Fruit fly (Drosophila melanogaster) whole organism, embryonic: ENCODE measurements around the gene CG12301.

Experiments
- ATbp ChIP-seq: fragments of 200-800 bp; sonication (Bioruptor generic); optimal IDR thresholded peaks from 2 replicates; lab custom pipeline; 2017; ENCODE audit warnings: missing biosample characterization, mild to moderate bottlenecking, missing genetic modification characterization, missing genetic modification reagents
- Abd-B ChIP-seq: fragments of 200-800 bp; sonication (Bioruptor generic); optimal IDR thresholded peaks from 2 replicates; lab custom pipeline; 2018; ENCODE audit warnings: missing biosample characterization, mild to moderate bottlenecking, missing genetic modification characterization, moderate library complexity
- CG14441 ChIP-seq: fragments of 200-800 bp; sonication (Bioruptor generic); IDR thresholded peaks from 2 replicates; pipeline ENCODE4 v1.3.6; 2022; ENCODE audit warnings: missing biosample characterization, missing genetic modification characterization
- CG15011 ChIP-seq: fragments of 200-800 bp; sonication (Bioruptor generic); optimal IDR thresholded peaks from 3 replicates; lab custom pipeline; 2018; ENCODE audit warnings: missing biosample characterization, mild to moderate bottlenecking, missing genetic modification characterization
- CG17361 ChIP-seq: fragments of 200-800 bp; sonication (Bioruptor generic); IDR thresholded peaks from 3 replicates; pipeline ENCODE4 v1.3.6; 2022; ENCODE audit warnings: missing biosample characterization, missing genetic modification characterization
- CG17829 ChIP-seq: fragments of 200-800 bp; optimal IDR thresholded peaks from 2 replicates; lab custom pipeline; 2019; ENCODE audit warnings: missing biosample characterization, mild to moderate bottlenecking, missing genetic modification characterization, moderate library complexity
- CG18599 ChIP-seq: fragments of 200-800 bp; sonication (Bioruptor generic); optimal IDR thresholded peaks from 3 replicates; lab custom pipeline; 2017; ENCODE audit warnings: missing biosample characterization, missing genetic modification characterization, mild to moderate bottlenecking, moderate library complexity, missing genetic modification reagents
- CG2875 ChIP-seq: fragments of 200-800 bp; sonication (Bioruptor generic); optimal IDR thresholded peaks from 2 replicates; lab custom pipeline; 2017; ENCODE audit warnings: missing biosample characterization, mild to moderate bottlenecking, missing genetic modification characterization, missing genetic modification reagents
- CG3281 ChIP-seq: fragments of 200-800 bp; sonication (Bioruptor generic); optimal IDR thresholded peaks from 3 replicates; lab custom pipeline; 2017; ENCODE audit warnings: missing biosample characterization, mild to moderate bottlenecking, missing genetic modification characterization
- CG3995 ChIP-seq: fragments of 200-800 bp; sonication (Bioruptor generic); optimal IDR thresholded peaks from 3 replicates; lab custom pipeline; 2016; ENCODE audit warnings: missing biosample characterization, missing genetic modification characterization
- CG7357 ChIP-seq: fragments of 200-800 bp; sonication (Bioruptor generic); IDR thresholded peaks from 3 replicates; pipeline ENCODE4 v1.3.6; 2022; ENCODE audit warnings: missing biosample characterization, missing genetic modification characterization
- CG8281 ChIP-seq: fragments of 200-800 bp; sonication (Bioruptor generic); optimal IDR thresholded peaks from 2 replicates; lab custom pipeline; 2018; ENCODE audit warnings: missing biosample characterization, mild to moderate bottlenecking, missing genetic modification characterization, moderate library complexity
- CG8388 ChIP-seq: fragments of 200-800 bp; sonication (Bioruptor generic); optimal IDR thresholded peaks from 2 replicates; lab custom pipeline; 2019; ENCODE audit warnings: missing biosample characterization, mild to moderate bottlenecking, missing genetic modification characterization, moderate library complexity
- CG8944 ChIP-seq: fragments of 200-800 bp; sonication (Bioruptor generic); optimal IDR thresholded peaks from 3 replicates; lab custom pipeline; 2016; ENCODE audit warnings: missing biosample characterization, missing genetic modification characterization
- CG9215 ChIP-seq: fragments of 200-800 bp; sonication (Bioruptor generic); IDR thresholded peaks from 2 replicates; pipeline ENCODE4 v1.3.6; 2022; ENCODE audit warnings: missing biosample characterization, missing genetic modification characterization
- CG9609 ChIP-seq: fragments of 200-800 bp; sonication (Bioruptor generic); optimal IDR thresholded peaks from 3 replicates; lab custom pipeline; 2016; ENCODE audit warnings: missing biosample characterization, missing genetic modification characterization
- CG9876 ChIP-seq: fragments of 200-800 bp; sonication (Bioruptor generic); optimal IDR thresholded peaks from 2 replicates; lab custom pipeline; 2016; ENCODE audit warnings: missing biosample characterization, missing genetic modification characterization
- Dll ChIP-seq: fragments of 200-800 bp; sonication (Bioruptor generic); IDR thresholded peaks from 4 replicates; pipeline ENCODE4 v1.3.6; 2022; ENCODE audit warnings: missing biosample characterization, missing genetic modification characterization; ENCODE audit not compliant: partially characterized antibody
- Doc2 ChIP-seq: fragments of 200-800 bp; sonication (Bioruptor generic); IDR thresholded peaks from 2 replicates; pipeline ENCODE4 v1.3.6; 2022; ENCODE audit warnings: missing biosample characterization, missing genetic modification characterization
- Dref ChIP-seq: fragments of 200-800 bp; sonication (Bioruptor generic); IDR thresholded peaks from 2 replicates; pipeline ENCODE4 v1.3.6; 2022; ENCODE audit warnings: missing biosample characterization, missing genetic modification characterization
- E2f2 ChIP-seq: fragments of 200-800 bp; sonication (Bioruptor generic); IDR thresholded peaks from 2 replicates; pipeline ENCODE4 v1.3.6; 2022; ENCODE audit warnings: missing biosample characterization, missing genetic modification characterization
- H2.0 ChIP-seq: fragments of 200-800 bp; sonication (Bioruptor generic); IDR thresholded peaks from 2 replicates; pipeline ENCODE4 v1.3.6; 2022; ENCODE audit warnings: missing biosample characterization, missing genetic modification characterization
- HLH3B ChIP-seq: fragments of 200-800 bp; sonication (Bioruptor generic); IDR thresholded peaks from 2 replicates; pipeline ENCODE4 v1.3.6; 2022; ENCODE audit warnings: missing biosample characterization, missing genetic modification characterization
- Hr3 ChIP-seq: fragments of 200-800 bp; sonication (Bioruptor generic); optimal IDR thresholded peaks from 3 replicates; lab custom pipeline; 2016; ENCODE audit warnings: missing biosample characterization, missing genetic modification characterization
- Hr78 ChIP-seq, 2 experiments: fragments of 200-800 bp in 1 of 2; fragments of >200 bp in 1 of 2; sonication (Bioruptor generic) in 1 of 2; optimal IDR thresholded peaks; 2 replicates each; lab custom pipeline; 2017 to 2019; ENCODE audit warnings: missing biosample characterization in 2 of 2, missing genetic modification characterization in 2 of 2, mild to moderate bottlenecking in 1 of 2, moderate library complexity in 1 of 2
- Pdp1 ChIP-seq, 2 experiments: fragments of 200-800 bp; sonication (Bioruptor generic); optimal IDR thresholded peaks; 3 replicates each; lab custom pipeline; 2016; ENCODE audit warnings: missing biosample characterization in 2 of 2, missing genetic modification characterization in 2 of 2, mild to moderate bottlenecking in 1 of 2, moderate library complexity in 1 of 2
- Rx ChIP-seq: fragments of 200-800 bp; sonication (Bioruptor generic); IDR thresholded peaks from 2 replicates; pipeline ENCODE4 v1.3.6; 2022; ENCODE audit warnings: missing biosample characterization, missing genetic modification characterization
- Spps ChIP-seq: fragments of 200-800 bp; sonication (Bioruptor generic); optimal IDR thresholded peaks from 2 replicates; lab custom pipeline; 2018; ENCODE audit warnings: missing biosample characterization, mild to moderate bottlenecking, missing genetic modification characterization
- Sry-δ ChIP-seq: fragments of 200-800 bp; sonication (Bioruptor generic); optimal IDR thresholded peaks from 2 replicates; lab custom pipeline; 2016; ENCODE audit warnings: missing biosample characterization, missing genetic modification characterization
- cato ChIP-seq: fragments of 200-800 bp; sonication (Bioruptor generic); optimal IDR thresholded peaks from 2 replicates; lab custom pipeline; 2016; ENCODE audit warnings: missing biosample characterization, missing genetic modification characterization, borderline replicate concordance
- chm ChIP-seq: fragments of 200-800 bp; sonication (Bioruptor generic); IDR thresholded peaks from 2 replicates; pipeline ENCODE4 v1.3.6; 2022; ENCODE audit warnings: missing biosample characterization, missing genetic modification characterization
- crol ChIP-seq: fragments of 200-800 bp; sonication (Bioruptor generic); IDR thresholded peaks from 2 replicates; pipeline ENCODE4 v1.3.6; 2022; ENCODE audit warnings: missing biosample characterization, missing genetic modification characterization
- da ChIP-seq: fragments of 200-800 bp; sonication (Bioruptor generic); optimal IDR thresholded peaks from 2 replicates; lab custom pipeline; 2016; ENCODE audit warnings: missing biosample characterization, missing genetic modification characterization
- danr ChIP-seq: fragments of 200-800 bp; sonication (Bioruptor generic); IDR thresholded peaks from 2 replicates; pipeline ENCODE4 v1.3.6; 2022; ENCODE audit warnings: missing biosample characterization, missing genetic modification characterization
- ems ChIP-seq: fragments of 200-800 bp; sonication (Bioruptor generic); optimal IDR thresholded peaks from 3 replicates; lab custom pipeline; 2016; ENCODE audit warnings: missing biosample characterization, missing genetic modification characterization
- grau ChIP-seq: fragments of 200-800 bp; optimal IDR thresholded peaks from 3 replicates; lab custom pipeline; 2019; ENCODE audit warnings: missing biosample characterization, mild to moderate bottlenecking, missing genetic modification characterization, moderate library complexity
- h ChIP-seq: fragments of >200 bp; optimal IDR thresholded peaks from 2 replicates; lab custom pipeline; 2017
- hth ChIP-seq: fragments of >200 bp; optimal IDR thresholded peaks from 2 replicates; lab custom pipeline; 2017; ENCODE audit warnings: inconsistent platforms
- jing ChIP-seq: fragments of 200-800 bp; sonication (Bioruptor generic); optimal IDR thresholded peaks from 2 replicates; lab custom pipeline; 2018; ENCODE audit warnings: missing biosample characterization, mild to moderate bottlenecking, missing genetic modification characterization
- lbe ChIP-seq: fragments of 200-800 bp; sonication (Bioruptor generic); optimal IDR thresholded peaks from 2 replicates; lab custom pipeline; 2016; ENCODE audit warnings: missing biosample characterization, mild to moderate bottlenecking, missing genetic modification characterization
- lmd ChIP-seq: fragments of 200-800 bp; sonication (Bioruptor generic); IDR thresholded peaks from 2 replicates; pipeline ENCODE4 v1.3.6; 2022; ENCODE audit warnings: missing biosample characterization, missing genetic modification characterization
- pho ChIP-seq: fragments of 200-800 bp; sonication (Bioruptor generic); optimal IDR thresholded peaks from 2 replicates; lab custom pipeline; 2016; ENCODE audit warnings: missing biosample characterization, missing genetic modification characterization
- repo ChIP-seq: fragments of 200-800 bp; sonication (Bioruptor generic); optimal IDR thresholded peaks from 2 replicates; lab custom pipeline; 2016; ENCODE audit warnings: missing biosample characterization, missing genetic modification characterization
- schlank ChIP-seq: fragments of 200-800 bp; sonication (Bioruptor generic); optimal IDR thresholded peaks from 2 replicates; lab custom pipeline; 2018; ENCODE audit warnings: missing biosample characterization, mild to moderate bottlenecking, missing genetic modification characterization
- sd ChIP-seq: fragments of 200-800 bp; sonication (Bioruptor generic); optimal IDR thresholded peaks from 3 replicates; lab custom pipeline; 2018; ENCODE audit warnings: missing biosample characterization, mild to moderate bottlenecking, missing genetic modification characterization, moderate library complexity
- unpg ChIP-seq: fragments of 200-800 bp; sonication (Bioruptor generic); optimal IDR thresholded peaks from 3 replicates; lab custom pipeline; 2018; ENCODE audit warnings: missing biosample characterization, mild to moderate bottlenecking, missing genetic modification characterization, moderate library complexity
- vfl ChIP-seq: fragments of 200-800 bp; sonication (Bioruptor generic); optimal IDR thresholded peaks from 2 replicates; lab custom pipeline; 2016; ENCODE audit warnings: missing biosample characterization, missing genetic modification characterization
- zen2 ChIP-seq: fragments of 200-800 bp; sonication (Bioruptor generic); IDR thresholded peaks from 3 replicates; pipeline ENCODE4 v1.3.6; 2022; ENCODE audit warnings: missing biosample characterization, missing genetic modification characterization; ENCODE audit not compliant: partially characterized antibody

Gene CG12301

DNA sequence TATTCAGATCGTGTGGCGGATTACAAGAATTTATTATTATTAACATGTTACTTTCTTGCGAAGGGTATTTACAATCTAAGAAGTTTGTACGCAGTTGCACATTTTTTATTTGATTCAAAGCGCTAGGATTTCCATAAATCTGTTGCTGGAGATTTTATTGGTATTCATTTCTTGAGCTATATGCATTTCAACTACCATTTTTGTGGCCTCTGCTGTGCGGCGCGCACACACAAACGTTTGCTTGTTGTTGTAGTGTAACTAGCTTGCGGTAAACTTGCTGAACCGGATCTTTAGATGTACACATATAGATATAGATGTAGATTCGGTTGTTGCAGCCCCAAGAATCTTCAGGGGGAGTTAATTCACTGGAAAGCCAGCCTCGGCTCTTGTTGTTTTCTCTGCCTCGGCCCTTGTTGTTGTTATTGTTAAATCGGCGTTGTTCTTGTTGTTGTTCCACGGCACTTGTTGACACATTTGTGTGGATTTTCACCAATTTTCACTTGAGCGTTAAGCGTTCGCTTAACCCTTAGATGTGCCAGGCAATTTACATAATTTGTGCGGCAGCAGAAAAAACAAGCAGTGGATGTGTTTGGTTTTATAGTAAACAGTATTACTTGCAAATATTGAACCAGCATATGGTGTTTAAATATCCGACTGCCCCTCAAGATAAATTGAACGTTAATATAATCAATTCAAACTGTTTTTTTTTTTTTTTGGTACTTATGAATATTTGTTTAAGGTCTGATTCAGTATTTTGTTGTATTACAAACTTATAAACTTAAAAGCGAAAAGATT is 10.4 kb downstream of the CG12301 start (continued):
- TF ChIP-seq ATbp (peak; percentile 58), lmd (no peak), jing (no peak), CG3995 (GFP tag; lab: Kevin White, UChicago) (no peak), Dll (GFP tag; lab: Robert Waterston, UW) (no peak), Rx (GFP tag; lab: Robert Waterston, UW) (no peak), Doc2 (GFP tag; lab: Robert Waterston, UW) (no peak)

DNA sequence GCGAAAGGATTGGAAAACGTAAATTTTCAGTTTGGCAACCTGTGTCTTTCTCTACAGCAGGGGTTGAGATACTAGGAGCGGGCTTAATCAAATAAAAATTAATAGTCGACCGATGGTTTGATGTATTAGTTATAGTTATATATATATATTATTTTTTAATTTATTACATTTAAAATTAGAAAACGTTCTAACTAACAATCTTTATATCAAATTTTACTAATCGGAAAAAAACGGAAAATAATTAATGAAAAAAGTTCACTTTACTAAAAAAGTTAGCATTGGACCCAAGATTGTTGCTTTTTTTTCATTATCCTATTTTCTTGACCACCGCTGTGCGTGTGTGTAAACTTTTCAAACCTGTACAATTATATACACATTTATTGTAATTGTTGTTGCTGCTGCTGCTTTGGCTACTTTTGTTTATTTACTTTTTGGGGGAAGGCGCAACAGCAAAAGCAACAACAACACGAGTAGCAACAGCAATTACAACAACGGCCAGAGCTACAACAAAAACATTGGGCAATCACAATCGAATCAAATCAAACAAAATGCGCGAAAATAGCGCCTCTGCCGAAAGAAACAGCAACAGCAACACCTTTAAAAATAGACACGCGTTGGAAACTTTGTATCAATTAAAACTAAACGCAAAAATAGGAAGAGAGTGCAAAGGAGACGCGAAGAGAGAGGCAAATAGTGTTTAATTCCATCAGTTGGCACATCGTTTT is 12.1 kb downstream of the CG12301 start:
- TF ChIP-seq HLH3B (GFP tag; lab: Robert Waterston, UW), result peak; percentile 48
- no peak for TF ChIP-seq pho (GFP tag; lab: Kevin White, UChicago)
- TF ChIP-seq sd, result no peak
- peak; percentile 24 for TF ChIP-seq Spps (tag; lab: Kevin White, UChicago)
- no peak for TF ChIP-seq CG9609 (GFP tag; lab: Kevin White, UChicago)
- no peak for TF ChIP-seq crol (GFP tag; lab: Robert Waterston, UW)
- no peak for TF ChIP-seq CG15011 (GFP tag; lab: Kevin White, UChicago)
- TF ChIP-seq Abd-B (GFP tag; lab: Kevin White, UChicago), result peak; percentile 42
- TF ChIP-seq CG7357 (GFP tag; lab: Robert Waterston, UW), result no peak
- no peak for TF ChIP-seq CG9876 (GFP tag; lab: Kevin White, UChicago)
- no peak; the same call in 1 of the 2 replicates for TF ChIP-seq CG9215 (GFP tag; lab: Robert Waterston, UW)
- TF ChIP-seq danr (GFP tag; lab: Robert Waterston, UW), result no peak
- peak; percentile 75 for TF ChIP-seq CG3281 (GFP tag; lab: Kevin White, UChicago)
- no peak for TF ChIP-seq Hr78 (GFP tag; optimal IDR thresholded peaks at IDR 0.05; lab: Kevin White, UChicago)
- TF ChIP-seq CG8388 (GFP tag; lab: Kevin White, UChicago), result peak; percentile 64
- no peak for TF ChIP-seq Pdp1 (GFP tag; optimal IDR thresholded peaks at IDR 0.05; lab: Kevin White, UChicago)
- TF ChIP-seq CG8281, result no peak
- no peak for TF ChIP-seq chm (GFP tag; lab: Robert Waterston, UW)
- no peak for TF ChIP-seq lbe (GFP tag; lab: Kevin White, UChicago)
- no peak for TF ChIP-seq vfl (GFP tag; lab: Kevin White, UChicago)
- no peak for TF ChIP-seq cato
- peak; percentile 44 for TF ChIP-seq Hr3 (GFP tag; lab: Kevin White, UChicago)
- peak; percentile 64 for TF ChIP-seq unpg (GFP tag; lab: Kevin White, UChicago)
- no peak for TF ChIP-seq Dref
- TF ChIP-seq CG17829 (tag; lab: Kevin White, UChicago), result peak; percentile 65
- no peak for TF ChIP-seq hth (lab: Kevin White, UChicago)
- TF ChIP-seq grau (tag; lab: Kevin White, UChicago), result peak; percentile 78
- TF ChIP-seq h (lab: Kevin White, UChicago), result no peak
- TF ChIP-seq Sry-δ, result no peak
- TF ChIP-seq ems, result no peak
- no peak for TF ChIP-seq repo
- TF ChIP-seq da (GFP tag; lab: Kevin White, UChicago), result no peak
- TF ChIP-seq CG8944 (GFP tag; lab: Kevin White, UChicago), result no peak
- peak; percentile 16; the same call in 1 of the 2 replicates for TF ChIP-seq H2.0
- TF ChIP-seq CG2875 (GFP tag; lab: Kevin White, UChicago), result no peak
- TF ChIP-seq CG17361, result peak; percentile 76
- peak; percentile 30; the same call in 1 of the 2 replicates for TF ChIP-seq E2f2
- no peak for TF ChIP-seq schlank (tag; lab: Kevin White, UChicago)
- peak; percentile 62 for TF ChIP-seq CG18599 (GFP tag; lab: Kevin White, UChicago)
- TF ChIP-seq CG14441 (GFP tag; lab: Robert Waterston, UW), result peak; percentile 42; the same call in 1 of the 2 replicates
- no peak for TF ChIP-seq zen2 (GFP tag; lab: Robert Waterston, UW)
